Fruit fly (Drosophila melanogaster) whole organism, embryonic: ENCODE data around the gene CG6149.

ENCODE experiments used
- H15 ChIP-seq: fragments of 200-800 bp; sonication (Bioruptor generic); IDR thresholded peaks from 3 replicates; pipeline ENCODE4 v1.3.6; 2022; ENCODE audit warnings: missing biosample characterization, missing genetic modification characterization
- hb ChIP-seq: fragments of 200-800 bp; sonication (Bioruptor generic); IDR thresholded peaks from 3 replicates; pipeline ENCODE4 v1.3.6; 2022; ENCODE audit warnings: missing biosample characterization, missing genetic modification characterization; ENCODE audit not compliant: partially characterized antibody
- luna ChIP-seq: fragments of 200-800 bp; sonication (Bioruptor generic); optimal IDR thresholded peaks from 2 replicates; lab custom pipeline; 2016; ENCODE audit warnings: missing biosample characterization, missing genetic modification characterization

- TF ChIP-seq luna (GFP tag; lab: Kevin White, UChicago) = no peak
- no peak for TF ChIP-seq H15 (GFP tag; lab: Robert Waterston, UW)
- no peak for TF ChIP-seq hb
Measured at dm6 chr3L:11472388-11472787, 37.1 kb upstream of the CG6149 start.
